Fruit fly (Drosophila melanogaster) whole organism, prepupa: ENCODE data around the gene SIDL.

ENCODE experiments used
- CG10631 ChIP-seq: fragments of 200-800 bp; sonication (Bioruptor generic); optimal IDR thresholded peaks from 2 replicates; lab custom pipeline; 2016; ENCODE audit warnings: missing biosample characterization, missing genetic modification characterization
- CG10669 ChIP-seq: fragments of 200-800 bp; sonication (Bioruptor generic); optimal IDR thresholded peaks from 3 replicates; lab custom pipeline; 2018; ENCODE audit warnings: missing biosample characterization, mild to moderate bottlenecking, missing genetic modification characterization, moderate library complexity
- CG11762 ChIP-seq: fragments of 200-800 bp; sonication (Bioruptor generic); optimal IDR thresholded peaks from 3 replicates; lab custom pipeline; 2016; ENCODE audit warnings: missing biosample characterization, missing genetic modification characterization; ENCODE audit not compliant: insufficient read depth
- CG11902 ChIP-seq: fragments of 200-800 bp; sonication (Bioruptor generic); optimal IDR thresholded peaks from 3 replicates; lab custom pipeline; 2016; ENCODE audit warnings: missing biosample characterization, missing genetic modification characterization
- CG15336 ChIP-seq: fragments of 200-800 bp; sonication (Bioruptor generic); IDR thresholded peaks from 2 replicates; pipeline ENCODE4 v1.3.6; 2022; ENCODE audit warnings: missing biosample characterization, missing genetic modification characterization
- CG1621 ChIP-seq: fragments of 200-800 bp; sonication (Bioruptor generic); optimal IDR thresholded peaks from 3 replicates; lab custom pipeline; 2018; ENCODE audit warnings: missing biosample characterization, mild to moderate bottlenecking, missing genetic modification characterization
- CG16779 ChIP-seq: fragments of 200-800 bp; sonication (Bioruptor generic); optimal IDR thresholded peaks from 3 replicates; lab custom pipeline; 2017; ENCODE audit warnings: missing biosample characterization, mild to moderate bottlenecking, missing genetic modification characterization
- CG3032 ChIP-seq: fragments of 200-800 bp; optimal IDR thresholded peaks from 2 replicates; lab custom pipeline; 2019; ENCODE audit warnings: missing biosample characterization, mild to moderate bottlenecking, missing genetic modification characterization, moderate library complexity
- CG31627 ChIP-seq: fragments of 200-800 bp; sonication (Bioruptor generic); optimal IDR thresholded peaks from 3 replicates; lab custom pipeline; 2016; ENCODE audit warnings: missing biosample characterization, missing genetic modification characterization
- CG34406 ChIP-seq: fragments of 200-800 bp; sonication (Bioruptor generic); optimal IDR thresholded peaks from 3 replicates; lab custom pipeline; 2016; ENCODE audit warnings: missing biosample characterization, missing genetic modification characterization
- CG3919 ChIP-seq: fragments of 200-800 bp; sonication (Bioruptor generic); optimal IDR thresholded peaks from 3 replicates; lab custom pipeline; 2016; ENCODE audit warnings: missing biosample characterization, missing genetic modification characterization
- CG4318 ChIP-seq: fragments of 200-800 bp; sonication (Bioruptor generic); optimal IDR thresholded peaks from 3 replicates; lab custom pipeline; 2017; ENCODE audit warnings: missing biosample characterization, mild to moderate bottlenecking, missing genetic modification characterization
- CG6276 ChIP-seq: fragments of 200-800 bp; sonication (Bioruptor generic); optimal IDR thresholded peaks from 2 replicates; lab custom pipeline; 2017; ENCODE audit warnings: missing biosample characterization, mild to moderate bottlenecking, missing genetic modification characterization
- CG6792 ChIP-seq: fragments of 200-800 bp; sonication (Bioruptor generic); optimal IDR thresholded peaks from 3 replicates; lab custom pipeline; 2016; ENCODE audit warnings: missing biosample characterization, missing genetic modification characterization
- CG6808 ChIP-seq: fragments of 200-800 bp; sonication (Bioruptor generic); optimal IDR thresholded peaks from 3 replicates; lab custom pipeline; 2017; ENCODE audit warnings: missing biosample characterization, missing genetic modification characterization, mild to moderate bottlenecking, moderate library complexity, missing genetic modification reagents
- CG8119 ChIP-seq: fragments of 200-800 bp; sonication (Bioruptor generic); IDR thresholded peaks from 3 replicates; pipeline ENCODE4 v1.3.6; 2022; ENCODE audit warnings: missing biosample characterization, missing genetic modification characterization
- CG8319 ChIP-seq: fragments of 200-800 bp; sonication (Bioruptor generic); optimal IDR thresholded peaks from 3 replicates; lab custom pipeline; 2016; ENCODE audit warnings: missing biosample characterization, missing genetic modification characterization
- CG8632 ChIP-seq: fragments of 200-800 bp; sonication (Bioruptor generic); optimal IDR thresholded peaks from 3 replicates; lab custom pipeline; 2016; ENCODE audit warnings: missing biosample characterization, missing genetic modification characterization
- CG9139 ChIP-seq: fragments of 200-800 bp; sonication (Bioruptor generic); optimal IDR thresholded peaks from 3 replicates; lab custom pipeline; 2017; ENCODE audit warnings: missing biosample characterization, mild to moderate bottlenecking, missing genetic modification characterization
- Eip78C ChIP-seq: fragments of 200-800 bp; sonication (Bioruptor generic); peaks from one replicate; lab custom pipeline; 2016; ENCODE audit warnings: missing biosample characterization, missing genetic modification characterization
- Eip93F ChIP-seq: fragments of 200-800 bp; sonication (Bioruptor generic); optimal IDR thresholded peaks from 2 replicates; lab custom pipeline; 2016; ENCODE audit warnings: missing biosample characterization, mild to moderate bottlenecking, missing genetic modification characterization
- Gug ChIP-seq: fragments of 200-800 bp; sonication (Bioruptor generic); IDR thresholded peaks from 2 replicates; pipeline ENCODE4 v1.3.6; 2022; ENCODE audit warnings: missing biosample characterization, missing genetic modification characterization
- Hr38 ChIP-seq: sonication (Bioruptor generic); optimal IDR thresholded peaks from 2 replicates; lab custom pipeline; 2016; ENCODE audit warnings: missing biosample characterization, missing genetic modification characterization
- Hr4 ChIP-seq: fragments of 200-800 bp; sonication (Bioruptor generic); optimal IDR thresholded peaks from 3 replicates; lab custom pipeline; 2016; ENCODE audit warnings: missing biosample characterization, missing genetic modification characterization
- Met ChIP-seq: fragments of 200-800 bp; sonication (Bioruptor generic); optimal IDR thresholded peaks from 3 replicates; lab custom pipeline; 2016; ENCODE audit warnings: missing biosample characterization, missing genetic modification characterization
- OdsH ChIP-seq: fragments of 200-800 bp; sonication (Bioruptor generic); optimal IDR thresholded peaks from 3 replicates; lab custom pipeline; 2016; ENCODE audit warnings: missing biosample characterization, missing genetic modification characterization
- Smox ChIP-seq: fragments of 200-800 bp; sonication (Bioruptor generic); optimal IDR thresholded peaks from 3 replicates; lab custom pipeline; 2016; ENCODE audit warnings: missing biosample characterization, missing genetic modification characterization
- Sox14 ChIP-seq: fragments of 200-800 bp; sonication (Bioruptor generic); optimal IDR thresholded peaks from 3 replicates; lab custom pipeline; 2016; ENCODE audit warnings: missing biosample characterization, missing genetic modification characterization
- Sox15 ChIP-seq: fragments of 200-800 bp; sonication (Bioruptor generic); optimal IDR thresholded peaks from 3 replicates; lab custom pipeline; 2016; ENCODE audit warnings: missing biosample characterization, missing genetic modification characterization
- achi ChIP-seq: fragments of 200-800 bp; sonication (Bioruptor generic); optimal IDR thresholded peaks from 3 replicates; lab custom pipeline; 2016; ENCODE audit warnings: missing biosample characterization, missing genetic modification characterization
- acj6 ChIP-seq: fragments of 200-800 bp; sonication (Bioruptor generic); optimal IDR thresholded peaks from 3 replicates; lab custom pipeline; 2016; ENCODE audit warnings: missing biosample characterization, missing genetic modification characterization
- cyc ChIP-seq: fragments of 200-800 bp; sonication (Bioruptor generic); optimal IDR thresholded peaks from 3 replicates; lab custom pipeline; 2016; ENCODE audit warnings: missing biosample characterization, missing genetic modification characterization
- dsx ChIP-seq: fragments of 200-800 bp; optimal IDR thresholded peaks from 3 replicates; lab custom pipeline; 2019; ENCODE audit warnings: missing biosample characterization, mild to moderate bottlenecking, missing genetic modification characterization, moderate library complexity; ENCODE audit not compliant: poor library complexity, severe bottlenecking
- esn ChIP-seq: fragments of 200-800 bp; sonication (Bioruptor generic); optimal IDR thresholded peaks from 2 replicates; lab custom pipeline; 2016; ENCODE audit warnings: missing biosample characterization, mild to moderate bottlenecking, missing genetic modification characterization, moderate library complexity
- fd59A ChIP-seq: fragments of 200-800 bp; sonication (Bioruptor generic); optimal IDR thresholded peaks from 2 replicates; lab custom pipeline; 2017; ENCODE audit warnings: missing biosample characterization, mild to moderate bottlenecking, missing genetic modification characterization, missing genetic modification reagents
- lz ChIP-seq: fragments of 200-800 bp; sonication (Bioruptor generic); optimal IDR thresholded peaks from 3 replicates; lab custom pipeline; 2016; ENCODE audit warnings: missing biosample characterization, missing genetic modification characterization
- net ChIP-seq: fragments of 200-800 bp; sonication (Bioruptor generic); optimal IDR thresholded peaks from 3 replicates; lab custom pipeline; 2016; ENCODE audit warnings: missing biosample characterization, missing genetic modification characterization
- salr ChIP-seq, 2 experiments: fragments of 200-800 bp; sonication (Bioruptor generic); optimal IDR thresholded peaks; 3 replicates each; lab custom pipeline; 2016 to 2018; ENCODE audit warnings: missing biosample characterization in 2 of 2, missing genetic modification characterization in 2 of 2, mild to moderate bottlenecking in 1 of 2
- ss ChIP-seq, 2 experiments: fragments of 200-800 bp; sonication (Bioruptor generic); optimal IDR thresholded peaks; 2 replicates in 1 of 2; 3 replicates in 1 of 2; lab custom pipeline; 2017 to 2018; ENCODE audit warnings: mild to moderate bottlenecking in 2 of 2, missing biosample characterization in 2 of 2, missing genetic modification characterization in 2 of 2, moderate library complexity in 1 of 2
- svp ChIP-seq: fragments of 200-800 bp; sonication (Bioruptor generic); peaks from one replicate; lab custom pipeline; 2016; ENCODE audit warnings: missing biosample characterization, missing genetic modification characterization
- topi ChIP-seq: fragments of 200-800 bp; sonication (Bioruptor generic); optimal IDR thresholded peaks from 3 replicates; lab custom pipeline; 2016; ENCODE audit warnings: missing biosample characterization, missing genetic modification characterization
- vri ChIP-seq: fragments of 200-800 bp; sonication (Bioruptor generic); optimal IDR thresholded peaks from 3 replicates; lab custom pipeline; 2016; ENCODE audit warnings: missing biosample characterization, mild to moderate bottlenecking, missing genetic modification characterization

Gene SIDL

dm6 chr3R:15265406-15266040, 46.8 kb upstream of the SIDL start, which contains the start of gene ATPsynO:
TSS of gene ATPsynO (plus strand) at chr3R:15265591.
- TF ChIP-seq esn (peak; percentile 16), CG6276 (no peak), CG4318 (GFP tag; lab: Kevin White, UChicago) (no peak), Gug (GFP tag; lab: Robert Waterston, UW) (no peak), CG11762 (GFP tag; lab: Kevin White, UChicago) (no peak), CG3032 (tag; lab: Kevin White, UChicago) (peak; percentile 35), achi (no peak), vri (GFP tag; lab: Kevin White, UChicago) (peak; percentile 93)

dm6 chr3R:15263946-15264345, 45.3 kb upstream of the SIDL start:
- TF ChIP-seq CG16779 (no peak), vri (GFP tag; lab: Kevin White, UChicago) (no peak), Hr4 (GFP tag; lab: Kevin White, UChicago) (no peak), Eip93F (GFP tag; lab: Kevin White, UChicago) (no peak), CG6276 (no peak), Hr38 (GFP tag; lab: Kevin White, UChicago) (no peak), Eip78C (GFP tag; lab: Kevin White, UChicago) (no peak), esn (no peak)

- no peak for TF ChIP-seq Sox14 (GFP tag; lab: Kevin White, UChicago)
- TF ChIP-seq svp (GFP tag; lab: Kevin White, UChicago): no peak
- TF ChIP-seq CG1621 (tag; lab: Kevin White, UChicago): peak; percentile 38
- no peak for TF ChIP-seq CG6808
- peak; percentile 28 for TF ChIP-seq cyc (GFP tag; lab: Kevin White, UChicago)
- TF ChIP-seq CG31627: peak; percentile 30
- TF ChIP-seq topi: no peak
- no peak for TF ChIP-seq CG34406 (GFP tag; lab: Kevin White, UChicago)
These were observed 44.3 kb upstream of the SIDL start, which contains the start of the genes eIF2gamma and Set for dm6 chr3R:15262710-15263672. TSS of gene eIF2gamma (minus strand) at chr3R:15263458. TSS of gene Set (plus strand) at chr3R:15263552.

- TF ChIP-seq Eip93F (GFP tag; lab: Kevin White, UChicago) (no peak), salr (GFP tag; optimal IDR thresholded peaks at IDR 0.05; lab: Kevin White, UChicago) (no peak), Sox15 (GFP tag; lab: Kevin White, UChicago) (no peak), CG6792 (peak; percentile 46), CG8319 (GFP tag; lab: Kevin White, UChicago) (no peak), Hr38 (GFP tag; lab: Kevin White, UChicago) (no peak), ss (GFP tag; optimal IDR thresholded peaks at IDR 0.05; lab: Kevin White, UChicago) (no peak), CG4318 (GFP tag; lab: Kevin White, UChicago) (peak; percentile 36), cyc (GFP tag; lab: Kevin White, UChicago) (peak; percentile 30), acj6 (GFP tag; lab: Kevin White, UChicago) (peak; percentile 49), CG10669 (GFP tag; lab: Kevin White, UChicago) (no peak), Met (GFP tag; lab: Kevin White, UChicago) (no peak), CG3919 (no peak), CG9139 (GFP tag; lab: Kevin White, UChicago) (no peak), CG8119 (GFP tag; lab: Robert Waterston, UW) (peak; percentile 69), CG8632 (GFP tag; lab: Kevin White, UChicago) (peak; percentile 45), CG6276 (no peak), CG11902 (GFP tag; lab: Kevin White, UChicago) (no peak), CG15336 (GFP tag; lab: Robert Waterston, UW) (peak; percentile 76), fd59A (GFP tag; lab: Kevin White, UChicago) (peak; percentile 40), Eip78C (GFP tag; lab: Kevin White, UChicago) (peak; percentile 74), lz (GFP tag; lab: Kevin White, UChicago) (peak; percentile 51), CG34406 (GFP tag; lab: Kevin White, UChicago) (no peak), net (GFP tag; lab: Kevin White, UChicago) (no peak), CG10631 (GFP tag; lab: Kevin White, UChicago) (peak; percentile 66), Smox (GFP tag; lab: Kevin White, UChicago) (peak; percentile 45), CG11762 (GFP tag; lab: Kevin White, UChicago) (no peak), dsx (GFP tag; lab: Kevin White, UChicago) (no peak), OdsH (GFP tag; lab: Kevin White, UChicago) (no peak)
These were observed 31.8 kb upstream of the SIDL start for dm6 chr3R:15250454-15250853.
